Fruit fly (Drosophila melanogaster): Measurements from ENCODE around the gene Pdp1.

- TF ChIP-seq Mad (GFP tag; optimal IDR thresholded peaks at IDR 0.05) (no peak), Sox102F (GFP tag; optimal IDR thresholded peaks at IDR 0.05) (peak; percentile 62), E2f1 (GFP tag; IDR thresholded peaks at IDR 0.05) (no peak), CG16779 (GFP tag; IDR thresholded peaks at IDR 0.05) (no peak)
These were observed 8.6 kb upstream of the Pdp1 start for dm6 chr3L:7875606-7876366.
